Fruit fly (Drosophila melanogaster): Measurements from ENCODE around the gene Toll-9.

The Toll-9 gene

DNA sequence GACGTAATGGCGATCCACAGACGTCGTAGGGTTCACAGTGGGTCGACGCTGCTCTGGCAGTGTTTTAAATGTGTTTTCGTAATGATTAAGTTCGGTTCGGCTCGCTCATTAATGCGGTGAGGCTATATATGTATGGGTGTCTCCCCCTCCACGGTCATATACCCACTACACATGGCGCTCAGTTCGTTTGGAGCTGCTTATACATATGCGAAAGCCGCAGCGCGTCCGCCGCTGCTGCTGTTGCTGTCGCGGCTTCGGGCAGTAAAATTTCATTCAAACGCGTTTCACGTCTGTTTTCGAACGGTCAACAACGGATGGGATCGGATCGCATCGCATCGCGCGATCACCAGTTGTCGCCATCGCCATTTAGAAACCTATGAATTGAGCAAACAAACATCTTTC, 19.4 kb upstream of the Toll-9 start (continued):
- no peak for TF ChIP-seq Ada2b (GFP tag; IDR thresholded peaks at IDR 0.05)
- 0 out of 2 replicates have a peak, but pooled peaks have one; percentile 27 for TF ChIP-seq Rfx (GFP tag; IDR thresholded peaks at IDR 0.05)
- no peak for TF ChIP-seq pho (GFP tag; optimal IDR thresholded peaks at IDR 0.05)
- TF ChIP-seq Med (GFP tag): peak; percentile 72
- no peak for TF ChIP-seq croc (GFP tag; conservative IDR thresholded peaks at IDR 0.05)
- TF ChIP-seq Ravus (GFP tag; IDR thresholded peaks at IDR 0.05): no peak
- peak; percentile 51 for TF ChIP-seq B-H2 (GFP tag; optimal IDR thresholded peaks at IDR 0.05)
- TF ChIP-seq kay (GFP tag; optimal IDR thresholded peaks at IDR 0.05): no peak
- TF ChIP-seq CG2120 (GFP tag; optimal IDR thresholded peaks at IDR 0.05): no peak
- TF ChIP-seq ATbp (GFP tag; optimal IDR thresholded peaks at IDR 0.05): no peak
- TF ChIP-seq pnt (GFP tag; optimal IDR thresholded peaks at IDR 0.05): no peak
- no peak for TF ChIP-seq CG16863 (GFP tag; optimal IDR thresholded peaks at IDR 0.05)
- TF ChIP-seq CG13287 (GFP tag; IDR thresholded peaks at IDR 0.05; ENCODE audit: partially characterized antibody): peak; percentile 26; the same call in 1 of the 2 replicates
- no peak for TF ChIP-seq zf30C (GFP tag; optimal IDR thresholded peaks at IDR 0.05)
- no peak for TF ChIP-seq CG1792 (GFP tag; optimal IDR thresholded peaks at IDR 0.05)
- TF ChIP-seq CG7745 (tag; optimal IDR thresholded peaks at IDR 0.05): no peak
- no peak for TF ChIP-seq zfh1 (GFP tag; IDR thresholded peaks at IDR 0.05)
- no peak for TF ChIP-seq CG17361 (GFP tag; IDR thresholded peaks at IDR 0.05)
- no peak for TF ChIP-seq ato (GFP tag; IDR thresholded peaks at IDR 0.05; ENCODE audit: partially characterized antibody)
- TF ChIP-seq CG10147 (GFP tag; optimal IDR thresholded peaks at IDR 0.05): peak; percentile 17
- no peak for TF ChIP-seq BEAF-32 (GFP tag; optimal IDR thresholded peaks at IDR 0.05)
- TF ChIP-seq Drgx (GFP tag; IDR thresholded peaks at IDR 0.05): no peak
- TF ChIP-seq lilli (GFP tag; optimal IDR thresholded peaks at IDR 0.05): no peak
- no peak for TF ChIP-seq Nf-YA (GFP tag; IDR thresholded peaks at IDR 0.05)
- TF ChIP-seq Bgb (GFP tag; IDR thresholded peaks at IDR 0.05; ENCODE audit: partially characterized antibody): no peak
- no peak for TF ChIP-seq CG8359 (GFP tag; optimal IDR thresholded peaks at IDR 0.05; ENCODE audit: borderline replicate concordance)
- no peak for TF ChIP-seq zen2 (GFP tag; IDR thresholded peaks at IDR 0.05; ENCODE audit: partially characterized antibody)
- TF ChIP-seq CG10543 (GFP tag; optimal IDR thresholded peaks at IDR 0.05): peak; percentile 77
- no peak for TF ChIP-seq CG10565 (GFP tag; optimal IDR thresholded peaks at IDR 0.05)
- TF ChIP-seq cwo (GFP tag; optimal IDR thresholded peaks at IDR 0.05): peak; percentile 16
- no peak for TF ChIP-seq bowl (GFP tag; IDR thresholded peaks at IDR 0.05)
- TF ChIP-seq CG2875 (GFP tag; optimal IDR thresholded peaks at IDR 0.05): no peak
- TF ChIP-seq CG12299 (tag; optimal IDR thresholded peaks at IDR 0.05): no peak
- TF ChIP-seq Gsc (GFP tag; IDR thresholded peaks at IDR 0.05): no peak
- no peak for TF ChIP-seq br (optimal IDR thresholded peaks at IDR 0.05)
- no peak for TF ChIP-seq Myb (GFP tag; optimal IDR thresholded peaks at IDR 0.05)
- TF ChIP-seq cg (GFP tag; optimal IDR thresholded peaks at IDR 0.05): peak; percentile 53
- TF ChIP-seq CG14710 (tag; optimal IDR thresholded peaks at IDR 0.05): no peak
- no peak for TF ChIP-seq Doc2 (GFP tag; IDR thresholded peaks at IDR 0.05)
- TF ChIP-seq Fer2 (tag; optimal IDR thresholded peaks at IDR 0.05): no peak
- no peak for TF ChIP-seq CG18011 (GFP tag; optimal IDR thresholded peaks at IDR 0.05)
- peak; percentile 75 for TF ChIP-seq abd-A (tag; optimal IDR thresholded peaks at IDR 0.05)
- TF ChIP-seq CG17612 (GFP tag; IDR thresholded peaks at IDR 0.05): no peak
- no peak for TF ChIP-seq az2 (GFP tag; optimal IDR thresholded peaks at IDR 0.05)
- no peak for TF ChIP-seq Blimp-1 (GFP tag; optimal IDR thresholded peaks at IDR 0.05)
- TF ChIP-seq Neu2 (GFP tag; optimal IDR thresholded peaks at IDR 0.05; ENCODE audit: borderline replicate concordance): no peak
- no peak for TF ChIP-seq inv (GFP tag; IDR thresholded peaks at IDR 0.05; ENCODE audit: partially characterized antibody)
- no peak for TF ChIP-seq E2f2 (GFP tag; IDR thresholded peaks at IDR 0.05)
- peak; percentile 4 for TF ChIP-seq CG2678 (tag; optimal IDR thresholded peaks at IDR 0.05)
- no peak for TF ChIP-seq nom (GFP tag; optimal IDR thresholded peaks at IDR 0.05)
- TF ChIP-seq CG9876 (GFP tag; optimal IDR thresholded peaks at IDR 0.05): no peak

Measured in whole organism, embryonic.